Worm (Caenorhabditis elegans) whole organism, young adult: ENCODE results near the gene K09B3.1.

Source experiments
- B0261.1 ChIP-seq: sonication (generic microtip); optimal IDR thresholded peaks from 2 replicates; lab custom pipeline; 2016; ENCODE audit warnings: mild to moderate bottlenecking, missing genetic modification characterization, moderate library complexity, missing compliant biosample characterization
- C06A6.2 ChIP-seq: fragments of 200-800 bp; sonication (Bioruptor generic); conservative IDR thresholded peaks from 2 replicates; pipeline ENCODE4 v1.3.6; 2022; ENCODE audit warnings: missing genetic modification characterization, missing compliant biosample characterization
- F22D6.2 ChIP-seq: sonication (generic microtip); optimal IDR thresholded peaks from 2 replicates; lab custom pipeline; 2016; ENCODE audit warnings: mild to moderate bottlenecking, missing genetic modification characterization, missing compliant biosample characterization
- F33H1.4 ChIP-seq: fragments of 200-800 bp; sonication (Bioruptor generic); IDR thresholded peaks from 2 replicates; pipeline ENCODE4 v1.3.6; 2022; ENCODE audit warnings: missing genetic modification reagents, missing genetic modification characterization, missing compliant biosample characterization
- F37B4.10 ChIP-seq: fragments of 200-800 bp; sonication (Bioruptor generic); IDR thresholded peaks from 2 replicates; pipeline ENCODE4 v1.3.6; 2022; ENCODE audit warnings: missing genetic modification characterization, missing compliant biosample characterization
- F52B5.7 ChIP-seq: sonication (generic microtip); optimal IDR thresholded peaks from 2 replicates; lab custom pipeline; 2016; ENCODE audit warnings: mild to moderate bottlenecking, missing genetic modification characterization, missing compliant biosample characterization
- F57C9.4 ChIP-seq: sonication (generic microtip); optimal IDR thresholded peaks from 2 replicates; lab custom pipeline; 2017; ENCODE audit warnings: mild to moderate bottlenecking, missing genetic modification characterization, missing compliant biosample characterization
- T07F8.4 ChIP-seq: sonication (generic microtip); optimal IDR thresholded peaks from 2 replicates; lab custom pipeline; 2016; ENCODE audit warnings: mild to moderate bottlenecking, missing genetic modification characterization, moderate library complexity, missing compliant biosample characterization
- Y56A3A.18 ChIP-seq: fragments of 200-800 bp; sonication (Bioruptor generic); IDR thresholded peaks from 2 replicates; pipeline ENCODE4 v1.3.6; 2022; ENCODE audit warnings: missing genetic modification reagents, missing genetic modification characterization, missing compliant biosample characterization
- Y79H2A.3 ChIP-seq: fragments of 200-800 bp; sonication (Bioruptor generic); conservative IDR thresholded peaks from 2 replicates; pipeline ENCODE4 v1.3.6; 2022; ENCODE audit warnings: missing genetic modification reagents, missing genetic modification characterization, missing compliant biosample characterization
- Y95B8A.8 ChIP-seq: fragments of 200-800 bp; sonication (Bioruptor generic); IDR thresholded peaks from 2 replicates; pipeline ENCODE4 v1.3.6; 2022; ENCODE audit warnings: missing genetic modification reagents, missing genetic modification characterization, missing compliant biosample characterization
- ama-1 ChIP-seq, 3 experiments: fragments of 150-350 bp in 1 of 3; sonication (generic microtip) in 2 of 3; optimal IDR thresholded peaks; 2 replicates each; lab custom pipeline; 2014 to 2018; ENCODE audit warnings: missing biosample characterization in 2 of 3, missing genetic modification characterization in 2 of 3, missing genetic modification reagents in 2 of 3
- atf-7 ChIP-seq: sonication (generic microtip); optimal IDR thresholded peaks from 2 replicates; lab custom pipeline; 2017; ENCODE audit warnings: mild to moderate bottlenecking, missing genetic modification characterization, missing compliant biosample characterization
- athp-1 ChIP-seq: sonication (generic microtip); optimal IDR thresholded peaks from 2 replicates; lab custom pipeline; 2017; ENCODE audit warnings: mild to moderate bottlenecking, missing genetic modification characterization, missing compliant biosample characterization
- bed-1 ChIP-seq: fragments of 200-800 bp; sonication (Bioruptor generic); IDR thresholded peaks from 2 replicates; pipeline ENCODE4 v1.3.6; 2022; ENCODE audit warnings: missing genetic modification reagents, missing genetic modification characterization, missing compliant biosample characterization
- cebp-1 ChIP-seq, 2 experiments: fragments of 200-800 bp in 1 of 2; sonication (Bioruptor generic) in 1 of 2; sonication (generic microtip) in 1 of 2; IDR thresholded peaks in 1 of 2; optimal IDR thresholded peaks in 1 of 2; 2 replicates each; pipeline versions ENCODE4 v1.3.6 to Lab custom; 2017 to 2022; ENCODE audit warnings: missing compliant biosample characterization in 2 of 2, missing genetic modification characterization in 2 of 2, mild to moderate bottlenecking in 1 of 2, missing genetic modification reagents in 1 of 2, moderate library complexity in 1 of 2
- cebp-2 ChIP-seq: fragments of 200-800 bp; sonication (Bioruptor generic); IDR thresholded peaks from 2 replicates; pipeline ENCODE4 v1.3.6; 2022; ENCODE audit warnings: missing genetic modification characterization, missing compliant biosample characterization
- ceh-100 ChIP-seq: fragments of 200-800 bp; sonication (Bioruptor generic); IDR thresholded peaks from 2 replicates; pipeline ENCODE4 v1.3.6; 2022; ENCODE audit warnings: missing genetic modification reagents, missing genetic modification characterization, missing compliant biosample characterization
- ceh-79 ChIP-seq: sonication (generic microtip); optimal IDR thresholded peaks from 2 replicates; lab custom pipeline; 2017; ENCODE audit warnings: mild to moderate bottlenecking, missing genetic modification characterization, missing compliant biosample characterization
- chd-7 ChIP-seq: sonication (generic microtip); optimal IDR thresholded peaks from 2 replicates; lab custom pipeline; 2016; ENCODE audit warnings: mild to moderate bottlenecking, missing genetic modification characterization, moderate library complexity, missing compliant biosample characterization
- dox-1 ChIP-seq: fragments of 200-800 bp; sonication (Bioruptor generic); IDR thresholded peaks from 2 replicates; pipeline ENCODE4 v1.3.6; 2022; ENCODE audit warnings: missing genetic modification reagents, missing genetic modification characterization, missing compliant biosample characterization
- dpl-1 ChIP-seq: fragments of 150-350 bp; optimal IDR thresholded peaks from 2 replicates; lab custom pipeline; 2014; ENCODE audit warnings: missing biosample characterization, missing genetic modification reagents, missing genetic modification characterization
- hlh-12 ChIP-seq: sonication (generic microtip); optimal IDR thresholded peaks from 2 replicates; lab custom pipeline; 2016; ENCODE audit warnings: missing genetic modification characterization, missing compliant biosample characterization
- hrde-1 ChIP-seq: sonication (generic microtip); optimal IDR thresholded peaks from 2 replicates; lab custom pipeline; 2016; ENCODE audit warnings: missing genetic modification characterization, mild to moderate bottlenecking, missing compliant biosample characterization, moderate library complexity, missing genotype, missing genetic modification reagents, borderline replicate concordance
- hsf-1 ChIP-seq: fragments of 200-800 bp; sonication (Bioruptor generic); IDR thresholded peaks from 2 replicates; pipeline ENCODE4 v1.3.6; 2022; ENCODE audit warnings: missing genetic modification reagents, missing genetic modification characterization, missing compliant biosample characterization
- lsl-1 ChIP-seq: fragments of 200-800 bp; sonication (Bioruptor generic); optimal IDR thresholded peaks from 2 replicates; lab custom pipeline; 2018; ENCODE audit warnings: mild to moderate bottlenecking, missing genetic modification characterization, moderate library complexity, missing compliant biosample characterization
- mel-28 ChIP-seq: sonication (generic microtip); optimal IDR thresholded peaks from 2 replicates; lab custom pipeline; 2016; ENCODE audit warnings: borderline replicate concordance, mild to moderate bottlenecking, missing genetic modification characterization, missing compliant biosample characterization
- mes-4 ChIP-seq: sonication (generic microtip); optimal IDR thresholded peaks from 2 replicates; lab custom pipeline; 2016; ENCODE audit warnings: missing genotype, missing genetic modification characterization, missing compliant biosample characterization
- nhr-179 ChIP-seq: sonication (generic microtip); optimal IDR thresholded peaks from 2 replicates; lab custom pipeline; 2016; ENCODE audit warnings: mild to moderate bottlenecking, missing genetic modification characterization, missing compliant biosample characterization
- nhr-80 ChIP-seq: sonication (generic microtip); optimal IDR thresholded peaks from 2 replicates; lab custom pipeline; 2016; ENCODE audit warnings: missing genetic modification characterization, missing compliant biosample characterization
- pha-4 ChIP-seq: fragments of 150-350 bp; sonication (generic microtip); optimal IDR thresholded peaks from 2 replicates; lab custom pipeline; 2014; ENCODE audit warnings: missing biosample characterization, missing genetic modification reagents, missing genetic modification characterization
- repo-1 ChIP-seq: sonication (generic microtip); optimal IDR thresholded peaks from 2 replicates; lab custom pipeline; 2017; ENCODE audit warnings: mild to moderate bottlenecking, missing genetic modification characterization, missing compliant biosample characterization
- snpc-1.3 ChIP-seq: sonication (generic microtip); optimal IDR thresholded peaks from 2 replicates; lab custom pipeline; 2017; ENCODE audit warnings: missing genetic modification characterization, mild to moderate bottlenecking, missing compliant biosample characterization, antibody characterized with exemption, moderate library complexity, missing genotype, missing genetic modification reagents; ENCODE audit not compliant: insufficient read depth
- tlf-1 ChIP-seq: fragments of 200-800 bp; sonication (Bioruptor generic); optimal IDR thresholded peaks from 2 replicates; lab custom pipeline; 2018; ENCODE audit warnings: mild to moderate bottlenecking, missing genetic modification characterization, missing compliant biosample characterization
- zfh-2 ChIP-seq: fragments of 200-800 bp; sonication (Bioruptor generic); conservative IDR thresholded peaks from 2 replicates; pipeline ENCODE4 v1.3.6; 2022; ENCODE audit warnings: missing genetic modification reagents, missing genetic modification characterization, missing compliant biosample characterization
- ztf-22 ChIP-seq: fragments of 200-800 bp; sonication (Bioruptor generic); optimal IDR thresholded peaks from 2 replicates; lab custom pipeline; 2018; ENCODE audit warnings: mild to moderate bottlenecking, missing genetic modification characterization, moderate library complexity, missing compliant biosample characterization

K09B3.1 gene

DNA sequence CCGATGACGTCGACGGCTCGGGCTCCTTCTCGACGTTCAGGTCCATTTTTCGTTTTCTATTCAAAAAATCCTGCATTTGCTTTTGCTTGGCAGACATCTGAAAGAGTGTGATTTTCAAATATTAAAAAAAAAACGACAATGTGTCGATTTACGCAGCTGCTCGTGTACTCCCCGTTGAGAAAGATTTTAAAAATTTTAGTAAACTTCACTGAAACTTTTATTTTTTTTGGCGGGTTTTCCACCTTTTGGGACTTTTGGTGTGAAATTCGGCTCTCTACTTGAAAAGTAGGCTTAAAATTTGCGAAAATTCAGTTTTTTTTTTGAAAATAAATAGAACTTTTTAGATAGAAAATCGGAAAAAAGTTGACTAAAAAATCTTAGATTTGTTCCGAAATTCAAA, 12.6 kb downstream of the K09B3.1 start, which contains the start of gene M02B7.7:
Gene M02B7.7, minus strand, starts transcription at position 101 of the 400 bp plus-strand sequence.
- TF ChIP-seq snpc-1.3 (tag; lab: Kevin White, UChicago) (no peak), ama-1 (optimal IDR thresholded peaks at IDR 0.05; lab: Kevin White, UChicago) (no peak), ama-1 (GFP tag; optimal IDR thresholded peaks at IDR 0.05; lab: Kevin White, UChicago) (no peak), F37B4.10 (GFP tag; lab: Robert Waterston, UW) (no peak), lsl-1 (no peak), hlh-12 (tag; lab: Kevin White, UChicago) (no peak), nhr-179 (tag; lab: Kevin White, UChicago) (no peak), F33H1.4 (GFP tag; lab: Robert Waterston, UW) (no peak), ceh-100 (GFP tag; lab: Robert Waterston, UW) (no peak), Y95B8A.8 (no peak), repo-1 (tag; lab: Kevin White, UChicago) (no peak), hsf-1 (GFP tag; lab: Robert Waterston, UW) (no peak), tlf-1 (GFP tag; lab: Kevin White, UChicago) (no peak), Y56A3A.18 (GFP tag; lab: Robert Waterston, UW) (no peak), F22D6.2 (tag; lab: Kevin White, UChicago) (no peak)

DNA sequence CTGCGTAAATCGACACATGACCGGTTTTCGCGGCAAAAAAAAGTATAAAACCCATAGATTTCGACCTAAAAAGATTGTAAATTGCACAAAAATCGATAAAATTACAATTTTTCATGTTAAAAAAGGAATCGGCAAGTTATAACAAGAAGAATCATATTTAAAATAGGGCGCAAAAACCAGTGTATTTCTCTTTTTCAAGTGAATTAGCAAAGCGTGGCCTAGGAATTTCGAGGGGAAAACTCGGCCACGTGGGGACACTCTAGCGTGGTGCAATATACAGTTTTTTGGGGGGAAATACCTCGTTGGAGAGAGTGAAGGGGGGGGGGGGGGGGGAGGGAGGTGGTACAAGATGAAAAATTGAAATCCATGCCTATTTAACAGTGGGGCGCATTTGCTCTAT, 13.0 kb downstream of the K09B3.1 start:
- TF ChIP-seq ztf-22 (GFP tag; lab: Kevin White, UChicago) (no peak), cebp-2 (no peak), cebp-1 (GFP tag; IDR thresholded peaks at IDR 0.05; lab: Robert Waterston, UW) (no peak), cebp-1 (tag; optimal IDR thresholded peaks at IDR 0.05; lab: Kevin White, UChicago) (peak; percentile 14), hlh-12 (tag; lab: Kevin White, UChicago) (no peak), nhr-80 (tag; lab: Kevin White, UChicago) (no peak), ceh-100 (GFP tag; lab: Robert Waterston, UW) (no peak), pha-4 (tag; lab: Kevin White, UChicago) (no peak), mel-28 (tag; lab: Kevin White, UChicago) (no peak), F57C9.4 (tag; lab: Kevin White, UChicago) (no peak), atf-7 (tag; lab: Kevin White, UChicago) (no peak), Y79H2A.3 (GFP tag; lab: Robert Waterston, UW) (no peak), F52B5.7 (no peak), zfh-2 (GFP tag; lab: Robert Waterston, UW) (0 out of 2 replicates have a peak, but pooled peaks have one; percentile 37), C06A6.2 (GFP tag; lab: Robert Waterston, UW) (no peak), dox-1 (GFP tag; lab: Robert Waterston, UW) (peak; percentile 33; the same call in 1 of the 2 replicates), B0261.1 (tag; lab: Kevin White, UChicago) (no peak), athp-1 (tag; lab: Kevin White, UChicago) (no peak), dpl-1 (GFP tag; lab: Kevin White, UChicago) (no peak), mes-4 (tag; lab: Kevin White, UChicago) (no peak), hsf-1 (GFP tag; lab: Robert Waterston, UW) (no peak), T07F8.4 (tag; lab: Kevin White, UChicago) (no peak), chd-7 (tag; lab: Kevin White, UChicago) (no peak), ceh-79 (tag; lab: Kevin White, UChicago) (no peak), bed-1 (GFP tag; lab: Robert Waterston, UW) (no peak), hrde-1 (tag; lab: Kevin White, UChicago) (no peak)
- TF ChIP-seq, all 124 proteins: peak for 3
